Worm (Caenorhabditis elegans) whole organism, midembryonic: ENCODE measurements around the gene C14B1.12.

Source experiments
- flt-1 ChIP-seq: fragments of 200-800 bp; sonication (Bioruptor generic); IDR thresholded peaks from 2 replicates; pipeline ENCODE4 v1.3.6; 2022; ENCODE audit warnings: missing genetic modification characterization, missing compliant biosample characterization
- klf-2 ChIP-seq: fragments of 200-800 bp; sonication (Bioruptor generic); conservative IDR thresholded peaks from 2 replicates; pipeline ENCODE4 v1.3.6; 2022; ENCODE audit warnings: missing genetic modification reagents, missing genetic modification characterization, missing compliant biosample characterization
- med-1 ChIP-seq: sonication (generic microtip); optimal IDR thresholded peaks from 2 replicates; lab custom pipeline; 2017; ENCODE audit warnings: missing genetic modification characterization, mild to moderate bottlenecking, missing compliant biosample characterization, antibody characterized with exemption, missing genetic modification reagents; ENCODE audit not compliant: insufficient read depth
- tab-1 ChIP-seq: fragments of 200-800 bp; sonication (Bioruptor generic); IDR thresholded peaks from 2 replicates; pipeline ENCODE4 v1.3.6; 2022; ENCODE audit warnings: missing genetic modification characterization, missing compliant biosample characterization
- ztf-29 ChIP-seq: fragments of 200-800 bp; sonication (Bioruptor generic); IDR thresholded peaks from 2 replicates; pipeline ENCODE4 v1.3.6; 2022; ENCODE audit warnings: missing genetic modification reagents, missing genetic modification characterization, missing compliant biosample characterization

- TF ChIP-seq ztf-29 (GFP tag; lab: Robert Waterston, UW): no peak
- TF ChIP-seq flt-1 (GFP tag; lab: Robert Waterston, UW): no peak
- TF ChIP-seq klf-2 (GFP tag; lab: Robert Waterston, UW): no peak
- TF ChIP-seq tab-1 (GFP tag; lab: Robert Waterston, UW): no peak
- no peak for TF ChIP-seq med-1 (GFP tag; lab: Kevin White, UChicago)
These were observed 4.7 kb upstream of the C14B1.12 start, which contains the start of gene F34D10.9 for ce11 chrIII:3729520-3729919.
